Fruit fly (Drosophila melanogaster) whole organism, prepupa: ENCODE results near the gene dpr19.

Experiments
- CG10631 ChIP-seq: fragments of 200-800 bp; sonication (Bioruptor generic); optimal IDR thresholded peaks from 2 replicates; lab custom pipeline; 2016; ENCODE audit warnings: missing biosample characterization, missing genetic modification characterization
- CG10669 ChIP-seq: fragments of 200-800 bp; sonication (Bioruptor generic); optimal IDR thresholded peaks from 3 replicates; lab custom pipeline; 2018; ENCODE audit warnings: missing biosample characterization, mild to moderate bottlenecking, missing genetic modification characterization, moderate library complexity
- CG11294 ChIP-seq: fragments of 200-800 bp; sonication (Bioruptor generic); IDR thresholded peaks from 2 replicates; pipeline ENCODE4 v1.3.6; 2022; ENCODE audit warnings: missing biosample characterization, missing genetic modification characterization
- CG11762 ChIP-seq: fragments of 200-800 bp; sonication (Bioruptor generic); optimal IDR thresholded peaks from 3 replicates; lab custom pipeline; 2016; ENCODE audit warnings: missing biosample characterization, missing genetic modification characterization; ENCODE audit not compliant: insufficient read depth
- CG11902 ChIP-seq: fragments of 200-800 bp; sonication (Bioruptor generic); optimal IDR thresholded peaks from 3 replicates; lab custom pipeline; 2016; ENCODE audit warnings: missing biosample characterization, missing genetic modification characterization
- CG15336 ChIP-seq: fragments of 200-800 bp; sonication (Bioruptor generic); IDR thresholded peaks from 2 replicates; pipeline ENCODE4 v1.3.6; 2022; ENCODE audit warnings: missing biosample characterization, missing genetic modification characterization
- CG1621 ChIP-seq: fragments of 200-800 bp; sonication (Bioruptor generic); optimal IDR thresholded peaks from 3 replicates; lab custom pipeline; 2018; ENCODE audit warnings: missing biosample characterization, mild to moderate bottlenecking, missing genetic modification characterization
- CG16779 ChIP-seq: fragments of 200-800 bp; sonication (Bioruptor generic); optimal IDR thresholded peaks from 3 replicates; lab custom pipeline; 2017; ENCODE audit warnings: missing biosample characterization, mild to moderate bottlenecking, missing genetic modification characterization
- CG3032 ChIP-seq: fragments of 200-800 bp; optimal IDR thresholded peaks from 2 replicates; lab custom pipeline; 2019; ENCODE audit warnings: missing biosample characterization, mild to moderate bottlenecking, missing genetic modification characterization, moderate library complexity
- CG31627 ChIP-seq: fragments of 200-800 bp; sonication (Bioruptor generic); optimal IDR thresholded peaks from 3 replicates; lab custom pipeline; 2016; ENCODE audit warnings: missing biosample characterization, missing genetic modification characterization
- CG32006 ChIP-seq: fragments of 200-800 bp; sonication (Bioruptor generic); optimal IDR thresholded peaks from 3 replicates; lab custom pipeline; 2017; ENCODE audit warnings: missing biosample characterization, mild to moderate bottlenecking, missing genetic modification characterization
- CG6163 ChIP-seq: fragments of 200-800 bp; sonication (Bioruptor generic); IDR thresholded peaks from 3 replicates; pipeline ENCODE4 v1.3.6; 2022; ENCODE audit warnings: missing biosample characterization, missing genetic modification characterization
- CG6276 ChIP-seq: fragments of 200-800 bp; sonication (Bioruptor generic); optimal IDR thresholded peaks from 2 replicates; lab custom pipeline; 2017; ENCODE audit warnings: missing biosample characterization, mild to moderate bottlenecking, missing genetic modification characterization
- CG6792 ChIP-seq: fragments of 200-800 bp; sonication (Bioruptor generic); optimal IDR thresholded peaks from 3 replicates; lab custom pipeline; 2016; ENCODE audit warnings: missing biosample characterization, missing genetic modification characterization
- CG7368 ChIP-seq: fragments of 200-800 bp; sonication (Bioruptor generic); optimal IDR thresholded peaks from 3 replicates; lab custom pipeline; 2016; ENCODE audit warnings: missing biosample characterization, missing genetic modification characterization
- CG8119 ChIP-seq: fragments of 200-800 bp; sonication (Bioruptor generic); IDR thresholded peaks from 3 replicates; pipeline ENCODE4 v1.3.6; 2022; ENCODE audit warnings: missing biosample characterization, missing genetic modification characterization
- CG8319 ChIP-seq: fragments of 200-800 bp; sonication (Bioruptor generic); optimal IDR thresholded peaks from 3 replicates; lab custom pipeline; 2016; ENCODE audit warnings: missing biosample characterization, missing genetic modification characterization
- CG8632 ChIP-seq: fragments of 200-800 bp; sonication (Bioruptor generic); optimal IDR thresholded peaks from 3 replicates; lab custom pipeline; 2016; ENCODE audit warnings: missing biosample characterization, missing genetic modification characterization
- CG9139 ChIP-seq: fragments of 200-800 bp; sonication (Bioruptor generic); optimal IDR thresholded peaks from 3 replicates; lab custom pipeline; 2017; ENCODE audit warnings: missing biosample characterization, mild to moderate bottlenecking, missing genetic modification characterization
- Eip78C ChIP-seq: fragments of 200-800 bp; sonication (Bioruptor generic); peaks from one replicate; lab custom pipeline; 2016; ENCODE audit warnings: missing biosample characterization, missing genetic modification characterization
- Eip93F ChIP-seq: fragments of 200-800 bp; sonication (Bioruptor generic); optimal IDR thresholded peaks from 2 replicates; lab custom pipeline; 2016; ENCODE audit warnings: missing biosample characterization, mild to moderate bottlenecking, missing genetic modification characterization
- Gug ChIP-seq: fragments of 200-800 bp; sonication (Bioruptor generic); IDR thresholded peaks from 2 replicates; pipeline ENCODE4 v1.3.6; 2022; ENCODE audit warnings: missing biosample characterization, missing genetic modification characterization
- Hr38 ChIP-seq: sonication (Bioruptor generic); optimal IDR thresholded peaks from 2 replicates; lab custom pipeline; 2016; ENCODE audit warnings: missing biosample characterization, missing genetic modification characterization
- Hr39 ChIP-seq: fragments of 200-800 bp; sonication (Bioruptor generic); optimal IDR thresholded peaks from 2 replicates; lab custom pipeline; 2016; ENCODE audit warnings: missing biosample characterization, missing genetic modification characterization
- Hr4 ChIP-seq: fragments of 200-800 bp; sonication (Bioruptor generic); optimal IDR thresholded peaks from 3 replicates; lab custom pipeline; 2016; ENCODE audit warnings: missing biosample characterization, missing genetic modification characterization
- OdsH ChIP-seq: fragments of 200-800 bp; sonication (Bioruptor generic); optimal IDR thresholded peaks from 3 replicates; lab custom pipeline; 2016; ENCODE audit warnings: missing biosample characterization, missing genetic modification characterization
- Smox ChIP-seq: fragments of 200-800 bp; sonication (Bioruptor generic); optimal IDR thresholded peaks from 3 replicates; lab custom pipeline; 2016; ENCODE audit warnings: missing biosample characterization, missing genetic modification characterization
- Sox102F ChIP-seq: fragments of 200-800 bp; sonication (Bioruptor generic); optimal IDR thresholded peaks from 2 replicates; lab custom pipeline; 2016; ENCODE audit warnings: missing biosample characterization, mild to moderate bottlenecking, missing genetic modification characterization
- achi ChIP-seq: fragments of 200-800 bp; sonication (Bioruptor generic); optimal IDR thresholded peaks from 3 replicates; lab custom pipeline; 2016; ENCODE audit warnings: missing biosample characterization, missing genetic modification characterization
- acj6 ChIP-seq: fragments of 200-800 bp; sonication (Bioruptor generic); optimal IDR thresholded peaks from 3 replicates; lab custom pipeline; 2016; ENCODE audit warnings: missing biosample characterization, missing genetic modification characterization
- dac ChIP-seq: fragments of 200-800 bp; sonication (Bioruptor generic); optimal IDR thresholded peaks from 2 replicates; lab custom pipeline; 2017; ENCODE audit warnings: missing biosample characterization, mild to moderate bottlenecking, missing genetic modification characterization
- dsx ChIP-seq: fragments of 200-800 bp; optimal IDR thresholded peaks from 3 replicates; lab custom pipeline; 2019; ENCODE audit warnings: missing biosample characterization, mild to moderate bottlenecking, missing genetic modification characterization, moderate library complexity; ENCODE audit not compliant: poor library complexity, severe bottlenecking
- fd59A ChIP-seq: fragments of 200-800 bp; sonication (Bioruptor generic); optimal IDR thresholded peaks from 2 replicates; lab custom pipeline; 2017; ENCODE audit warnings: missing biosample characterization, mild to moderate bottlenecking, missing genetic modification characterization, missing genetic modification reagents
- fd85E ChIP-seq: fragments of 200-800 bp; sonication (Bioruptor generic); optimal IDR thresholded peaks from 3 replicates; lab custom pipeline; 2016; ENCODE audit warnings: missing biosample characterization, missing genetic modification characterization
- fkh ChIP-seq: fragments of 200-800 bp; sonication (Bioruptor generic); optimal IDR thresholded peaks from 3 replicates; lab custom pipeline; 2017; ENCODE audit warnings: missing biosample characterization, mild to moderate bottlenecking, missing genetic modification characterization, moderate library complexity
- pdm3 ChIP-seq: fragments of 200-800 bp; sonication (Bioruptor generic); optimal IDR thresholded peaks from 3 replicates; lab custom pipeline; 2016; ENCODE audit warnings: missing biosample characterization, missing genetic modification characterization
- salr ChIP-seq, 2 experiments: fragments of 200-800 bp; sonication (Bioruptor generic); optimal IDR thresholded peaks; 3 replicates each; lab custom pipeline; 2016 to 2018; ENCODE audit warnings: missing biosample characterization in 2 of 2, missing genetic modification characterization in 2 of 2, mild to moderate bottlenecking in 1 of 2
- spab ChIP-seq: fragments of 200-800 bp; sonication (Bioruptor generic); optimal IDR thresholded peaks from 2 replicates; lab custom pipeline; 2017; ENCODE audit warnings: missing biosample characterization, mild to moderate bottlenecking, missing genetic modification characterization, missing genetic modification reagents
- ss ChIP-seq, 2 experiments: fragments of 200-800 bp; sonication (Bioruptor generic); optimal IDR thresholded peaks; 2 replicates in 1 of 2; 3 replicates in 1 of 2; lab custom pipeline; 2017 to 2018; ENCODE audit warnings: mild to moderate bottlenecking in 2 of 2, missing biosample characterization in 2 of 2, missing genetic modification characterization in 2 of 2, moderate library complexity in 1 of 2
- svp ChIP-seq: fragments of 200-800 bp; sonication (Bioruptor generic); peaks from one replicate; lab custom pipeline; 2016; ENCODE audit warnings: missing biosample characterization, missing genetic modification characterization

Gene dpr19

dm6 chr2L:10356508-10356907 lies 19.5 kb upstream of the dpr19 start, which contains the start of the genes CtsL4 and ClpP (continued):
- TF ChIP-seq CG11762 (GFP tag; lab: Kevin White, UChicago) = no peak
- no peak for TF ChIP-seq Sox102F
- peak; percentile 37 for TF ChIP-seq CG8632
- no peak for TF ChIP-seq CG10669 (GFP tag; lab: Kevin White, UChicago)
- TF ChIP-seq OdsH (GFP tag; lab: Kevin White, UChicago) = peak; percentile 59
- TF ChIP-seq Eip78C = no peak
- no peak for TF ChIP-seq Eip93F

dm6 chr2L:10362408-10363067 lies 13.4 kb upstream of the dpr19 start, which contains the start of the genes Cand1 and pim:
Gene Cand1, minus strand, starts transcription at chr2L:10362707.
Gene pim, plus strand, starts transcription at chr2L:10362989.
- no peak for TF ChIP-seq CG9139 (GFP tag; lab: Kevin White, UChicago)
- TF ChIP-seq CG3032 = peak; percentile 16

- TF ChIP-seq Hr39 (GFP tag; lab: Kevin White, UChicago) = no peak
- no peak for TF ChIP-seq svp (GFP tag; lab: Kevin White, UChicago)
- no peak for TF ChIP-seq CG7368
- TF ChIP-seq fd59A = no peak
- TF ChIP-seq CG11294 = no peak
- no peak for TF ChIP-seq CG9139 (GFP tag; lab: Kevin White, UChicago)
- TF ChIP-seq Gug = no peak
- no peak for TF ChIP-seq spab (GFP tag; lab: Kevin White, UChicago)
- no peak for TF ChIP-seq Hr4
- no peak for TF ChIP-seq fd85E (GFP tag; lab: Kevin White, UChicago)
- peak; percentile 51 for TF ChIP-seq dsx
- peak; percentile 42 for TF ChIP-seq Eip78C
- no peak for TF ChIP-seq acj6 (GFP tag; lab: Kevin White, UChicago)
- TF ChIP-seq CG15336 (GFP tag; lab: Robert Waterston, UW) = no peak
- no peak for TF ChIP-seq CG10631 (GFP tag; lab: Kevin White, UChicago)
- no peak for TF ChIP-seq achi (GFP tag; lab: Kevin White, UChicago)
- no peak for TF ChIP-seq pdm3 (GFP tag; lab: Kevin White, UChicago)
- TF ChIP-seq CG31627 (GFP tag; lab: Kevin White, UChicago) = no peak
- peak in 1 of 2 experiments; percentile 32 for TF ChIP-seq ss (GFP tag; optimal IDR thresholded peaks at IDR 0.05; lab: Kevin White, UChicago)
- no peak for TF ChIP-seq CG11762 (GFP tag; lab: Kevin White, UChicago)
- TF ChIP-seq CG8119 (GFP tag; lab: Robert Waterston, UW) = no peak
- no peak for TF ChIP-seq dac
- no peak for TF ChIP-seq CG6276 (GFP tag; lab: Kevin White, UChicago)
- no peak for TF ChIP-seq fkh (GFP tag; lab: Kevin White, UChicago)
- no peak for TF ChIP-seq CG32006 (GFP tag; lab: Kevin White, UChicago)
- TF ChIP-seq salr (GFP tag; optimal IDR thresholded peaks at IDR 0.05; lab: Kevin White, UChicago) = no peak
- no peak for TF ChIP-seq CG1621
- TF ChIP-seq CG6163 (GFP tag; lab: Robert Waterston, UW) = no peak
- TF ChIP-seq Hr38 = no peak
- TF ChIP-seq CG11902 (GFP tag; lab: Kevin White, UChicago) = no peak
- peak; percentile 53 for TF ChIP-seq CG8319 (GFP tag; lab: Kevin White, UChicago)
- no peak for TF ChIP-seq CG6792 (GFP tag; lab: Kevin White, UChicago)
- TF ChIP-seq CG16779 = no peak
- no peak for TF ChIP-seq Eip93F
- no peak for TF ChIP-seq OdsH (GFP tag; lab: Kevin White, UChicago)
- no peak for TF ChIP-seq Smox (GFP tag; lab: Kevin White, UChicago)
Observed at dm6 chr2L:10364229-10364628, 11.7 kb upstream of the dpr19 start, which contains the start of gene lft. Gene lft, plus strand, starts transcription at chr2L:10364471.
